Worm (Caenorhabditis elegans) whole organism, L3 larva: ENCODE measurements around the gene asp-15.

ENCODE experiments used
- ZK546.5 ChIP-seq: sonication (generic microtip); optimal IDR thresholded peaks from 2 replicates; lab custom pipeline; 2017; ENCODE audit warnings: missing biosample characterization, missing genetic modification characterization
- ama-1 ChIP-seq: fragments of 150-350 bp; optimal IDR thresholded peaks from 2 replicates; lab custom pipeline; 2018
- ceh-16 ChIP-seq: sonication (generic microtip); optimal IDR thresholded peaks from 2 replicates; lab custom pipeline; 2017; ENCODE audit warnings: missing biosample characterization, missing genetic modification characterization
- ceh-28 ChIP-seq: fragments of 150-350 bp; optimal IDR thresholded peaks from 2 replicates; lab custom pipeline; 2014; ENCODE audit warnings: missing biosample characterization, missing genetic modification reagents, missing genetic modification characterization
- ceh-9 ChIP-seq: sonication (generic microtip); optimal IDR thresholded peaks from 2 replicates; lab custom pipeline; 2018; ENCODE audit warnings: missing biosample characterization, missing genetic modification characterization
- daf-12 ChIP-seq: fragments of 150-350 bp; optimal IDR thresholded peaks from 2 replicates; lab custom pipeline; 2014; ENCODE audit warnings: missing biosample characterization, missing genetic modification reagents, missing genetic modification characterization
- egl-27 ChIP-seq: sonication (generic microtip); optimal IDR thresholded peaks from 4 replicates; lab custom pipeline; 2017; ENCODE audit warnings: missing biosample characterization, missing genetic modification reagents, missing genetic modification characterization
- egl-5 ChIP-seq: fragments of 150-350 bp; optimal IDR thresholded peaks from 2 replicates; lab custom pipeline; 2017; ENCODE audit warnings: missing biosample characterization, missing genetic modification reagents, missing genetic modification characterization, inconsistent platforms
- elt-1 ChIP-seq: fragments of 150-350 bp; optimal IDR thresholded peaks from 2 replicates; lab custom pipeline; 2014; ENCODE audit warnings: missing biosample characterization, missing genetic modification characterization
- eor-1 ChIP-seq, 2 experiments: fragments of 150-350 bp; optimal IDR thresholded peaks; 2 replicates each; lab custom pipeline; 2014 to 2018; ENCODE audit warnings: missing biosample characterization in 2 of 2, missing genetic modification characterization in 2 of 2
- fkh-10 ChIP-seq: sonication (generic microtip); optimal IDR thresholded peaks from 2 replicates; lab custom pipeline; 2017; ENCODE audit warnings: missing biosample characterization, missing genetic modification reagents, missing genetic modification characterization
- fos-1 ChIP-seq: fragments of 150-350 bp; optimal IDR thresholded peaks from 2 replicates; lab custom pipeline; 2014; ENCODE audit warnings: missing biosample characterization, missing genetic modification characterization
- hmg-11 ChIP-seq: sonication (generic microtip); optimal IDR thresholded peaks from 2 replicates; lab custom pipeline; 2016; ENCODE audit warnings: missing genetic modification characterization, missing compliant biosample characterization
- jun-1 ChIP-seq: fragments of 150-350 bp; optimal IDR thresholded peaks from 2 replicates; lab custom pipeline; 2014; ENCODE audit warnings: missing biosample characterization, missing genetic modification reagents, missing genetic modification characterization
- lin-15B ChIP-seq: fragments of 150-350 bp; optimal IDR thresholded peaks from 2 replicates; lab custom pipeline; 2014; ENCODE audit warnings: missing biosample characterization, missing genetic modification characterization
- lsy-12 ChIP-seq: sonication (generic microtip); optimal IDR thresholded peaks from 2 replicates; lab custom pipeline; 2016; ENCODE audit warnings: mild to moderate bottlenecking, missing genetic modification characterization, missing compliant biosample characterization
- mdl-1 ChIP-seq: fragments of 150-350 bp; optimal IDR thresholded peaks from 2 replicates; lab custom pipeline; 2014; ENCODE audit warnings: missing biosample characterization, missing genetic modification characterization
- nhr-12 ChIP-seq: fragments of 150-350 bp; optimal IDR thresholded peaks from 2 replicates; lab custom pipeline; 2014; ENCODE audit warnings: missing biosample characterization, missing genetic modification characterization
- nhr-237 ChIP-seq: fragments of 150-350 bp; optimal IDR thresholded peaks from 2 replicates; lab custom pipeline; 2014; ENCODE audit warnings: missing biosample characterization, missing genetic modification characterization
- nhr-28 ChIP-seq: fragments of 150-350 bp; optimal IDR thresholded peaks from 2 replicates; lab custom pipeline; 2014; ENCODE audit warnings: missing biosample characterization, missing genetic modification characterization
- nhr-43 ChIP-seq: sonication (generic microtip); optimal IDR thresholded peaks from 2 replicates; lab custom pipeline; 2016; ENCODE audit warnings: mild to moderate bottlenecking, missing genetic modification characterization, missing compliant biosample characterization; ENCODE audit not compliant: poor library complexity, severe bottlenecking
- nhr-67 ChIP-seq: fragments of 150-350 bp; optimal IDR thresholded peaks from 2 replicates; lab custom pipeline; 2014; ENCODE audit warnings: missing biosample characterization, missing genetic modification characterization
- pha-4 ChIP-seq: fragments of 150-350 bp; optimal IDR thresholded peaks from 2 replicates; lab custom pipeline; 2014; ENCODE audit warnings: missing biosample characterization, missing genetic modification reagents, missing genetic modification characterization
- pqm-1 ChIP-seq: fragments of 150-350 bp; optimal IDR thresholded peaks from 2 replicates; lab custom pipeline; 2017; ENCODE audit warnings: missing biosample characterization, missing genetic modification characterization, inconsistent platforms
- sea-2 ChIP-seq: fragments of 150-350 bp; sonication (generic microtip); optimal IDR thresholded peaks from 4 replicates; lab custom pipeline; 2014; ENCODE audit warnings: missing biosample characterization, missing genetic modification reagents, missing genetic modification characterization
- skn-1 ChIP-seq: fragments of 150-350 bp; optimal IDR thresholded peaks from 2 replicates; lab custom pipeline; 2014; ENCODE audit warnings: missing biosample characterization, missing genetic modification characterization
- tbx-2 ChIP-seq: sonication (generic microtip); optimal IDR thresholded peaks from 2 replicates; lab custom pipeline; 2016; ENCODE audit warnings: mild to moderate bottlenecking, missing genetic modification characterization, missing compliant biosample characterization
- unc-39 ChIP-seq: sonication (generic microtip); optimal IDR thresholded peaks from 4 replicates; lab custom pipeline; 2017; ENCODE audit warnings: missing biosample characterization, missing genetic modification characterization
- unc-62 ChIP-seq: fragments of 150-350 bp; sonication (generic microtip); optimal IDR thresholded peaks from 4 replicates; lab custom pipeline; 2014; ENCODE audit warnings: missing biosample characterization, missing genetic modification reagents, missing genetic modification characterization
- zag-1 ChIP-seq: fragments of 150-350 bp; optimal IDR thresholded peaks from 2 replicates; lab custom pipeline; 2014; ENCODE audit warnings: missing biosample characterization, missing genetic modification characterization
- ztf-11 ChIP-seq: fragments of 150-350 bp; optimal IDR thresholded peaks from 2 replicates; lab custom pipeline; 2014; ENCODE audit warnings: missing biosample characterization, missing genetic modification characterization

asp-15 gene

ce11 chrV:19010405-19010804, 34.2 kb downstream of the asp-15 start:
- TF ChIP-seq egl-27 (tag; lab: Kevin White, UChicago) (no peak), ceh-28 (tag; lab: Kevin White, UChicago) (peak; percentile 92)

- TF ChIP-seq elt-1 (tag; lab: Kevin White, UChicago) (no peak), unc-62 (GFP tag; lab: Kevin White, UChicago) (no peak), ZK546.5 (tag; lab: Kevin White, UChicago) (no peak), daf-12 (tag; lab: Kevin White, UChicago) (no peak), unc-39 (tag; lab: Kevin White, UChicago) (no peak), fkh-10 (GFP tag; lab: Kevin White, UChicago) (no peak)
- TF ChIP-seq, all 47 proteins: peak for 0
These were observed 43.0 kb downstream of the asp-15 start, which contains the start of gene Y39B6A.33 for ce11 chrV:19001656-19002055. TSS of gene Y39B6A.33 (plus strand) at chrV:19001956.

ce11 chrV:19001016-19001415, 43.6 kb downstream of the asp-15 start, which contains the start of gene Y39B6A.34:
TSS of gene Y39B6A.34 (plus strand) at chrV:19001018.
- peak; percentile 50 for TF ChIP-seq hmg-11 (tag; lab: Kevin White, UChicago)
- TF ChIP-seq nhr-28 (tag; lab: Kevin White, UChicago): no peak
- TF ChIP-seq fos-1 (tag; lab: Kevin White, UChicago): no peak
- TF ChIP-seq pha-4 (tag; lab: Kevin White, UChicago): peak; percentile 46
- peak; percentile 39 for TF ChIP-seq ama-1 (lab: Kevin White, UChicago)
- peak; percentile 10 for TF ChIP-seq lin-15B (tag; lab: Kevin White, UChicago)
- TF ChIP-seq nhr-67 (tag; lab: Kevin White, UChicago): no peak
- TF ChIP-seq skn-1: no peak
- TF ChIP-seq ceh-16 (tag; lab: Kevin White, UChicago): no peak

ce11 chrV:19000542-19000941, 44.1 kb downstream of the asp-15 start:
- TF ChIP-seq egl-27 (tag; lab: Kevin White, UChicago) (no peak), lsy-12 (tag; lab: Kevin White, UChicago) (no peak), mdl-1 (tag; lab: Kevin White, UChicago) (no peak), zag-1 (tag; lab: Kevin White, UChicago) (no peak), nhr-28 (tag; lab: Kevin White, UChicago) (no peak), nhr-43 (no peak), unc-62 (GFP tag; lab: Kevin White, UChicago) (no peak), ceh-28 (tag; lab: Kevin White, UChicago) (no peak), ama-1 (lab: Kevin White, UChicago) (no peak), ZK546.5 (tag; lab: Kevin White, UChicago) (no peak)

- TF ChIP-seq nhr-237 (no peak), tbx-2 (tag; lab: Kevin White, UChicago) (no peak), egl-5 (tag; lab: Kevin White, UChicago) (no peak), sea-2 (GFP tag; lab: Kevin White, UChicago) (no peak), lsy-12 (tag; lab: Kevin White, UChicago) (no peak), eor-1 (tag; optimal IDR thresholded peaks at IDR 0.05; lab: Kevin White, UChicago) (no peak), hmg-11 (tag; lab: Kevin White, UChicago) (no peak), ceh-28 (tag; lab: Kevin White, UChicago) (no peak), mdl-1 (tag; lab: Kevin White, UChicago) (no peak), jun-1 (tag; lab: Kevin White, UChicago) (no peak), ZK546.5 (tag; lab: Kevin White, UChicago) (no peak), nhr-43 (no peak), ztf-11 (tag; lab: Kevin White, UChicago) (no peak), unc-62 (GFP tag; lab: Kevin White, UChicago) (no peak), pha-4 (tag; lab: Kevin White, UChicago) (no peak), pqm-1 (tag; lab: Kevin White, UChicago) (no peak), ceh-9 (tag; lab: Kevin White, UChicago) (no peak), nhr-12 (tag; lab: Kevin White, UChicago) (no peak)
These were observed 46.6 kb downstream of the asp-15 start, which contains the start of gene tgt-2 for ce11 chrV:18998045-18998444. TSS of gene tgt-2 (plus strand) at chrV:18998345.

ce11 chrV:18993535-18993990, 51.1 kb downstream of the asp-15 start, which contains the start of gene gtf-2F2:
TSS of gene gtf-2F2 (plus strand) at chrV:18993940.
- TF ChIP-seq ztf-11 (tag; lab: Kevin White, UChicago): no peak
- TF ChIP-seq ceh-28 (tag; lab: Kevin White, UChicago): peak; percentile 94
